Fruit fly (Drosophila melanogaster) whole organism, prepupa: Measurements from ENCODE around the gene CG15740.

ENCODE experiments used
- CG10631 ChIP-seq: fragments of 200-800 bp; sonication (Bioruptor generic); optimal IDR thresholded peaks from 2 replicates; lab custom pipeline; 2016; ENCODE audit warnings: missing biosample characterization, missing genetic modification characterization
- CG10669 ChIP-seq: fragments of 200-800 bp; sonication (Bioruptor generic); optimal IDR thresholded peaks from 3 replicates; lab custom pipeline; 2018; ENCODE audit warnings: missing biosample characterization, mild to moderate bottlenecking, missing genetic modification characterization, moderate library complexity
- CG11294 ChIP-seq: fragments of 200-800 bp; sonication (Bioruptor generic); IDR thresholded peaks from 2 replicates; pipeline ENCODE4 v1.3.6; 2022; ENCODE audit warnings: missing biosample characterization, missing genetic modification characterization
- CG11762 ChIP-seq: fragments of 200-800 bp; sonication (Bioruptor generic); optimal IDR thresholded peaks from 3 replicates; lab custom pipeline; 2016; ENCODE audit warnings: missing biosample characterization, missing genetic modification characterization; ENCODE audit not compliant: insufficient read depth
- CG11902 ChIP-seq: fragments of 200-800 bp; sonication (Bioruptor generic); optimal IDR thresholded peaks from 3 replicates; lab custom pipeline; 2016; ENCODE audit warnings: missing biosample characterization, missing genetic modification characterization
- CG15336 ChIP-seq: fragments of 200-800 bp; sonication (Bioruptor generic); IDR thresholded peaks from 2 replicates; pipeline ENCODE4 v1.3.6; 2022; ENCODE audit warnings: missing biosample characterization, missing genetic modification characterization
- CG1621 ChIP-seq: fragments of 200-800 bp; sonication (Bioruptor generic); optimal IDR thresholded peaks from 3 replicates; lab custom pipeline; 2018; ENCODE audit warnings: missing biosample characterization, mild to moderate bottlenecking, missing genetic modification characterization
- CG16779 ChIP-seq: fragments of 200-800 bp; sonication (Bioruptor generic); optimal IDR thresholded peaks from 3 replicates; lab custom pipeline; 2017; ENCODE audit warnings: missing biosample characterization, mild to moderate bottlenecking, missing genetic modification characterization
- CG3032 ChIP-seq: fragments of 200-800 bp; optimal IDR thresholded peaks from 2 replicates; lab custom pipeline; 2019; ENCODE audit warnings: missing biosample characterization, mild to moderate bottlenecking, missing genetic modification characterization, moderate library complexity
- CG31627 ChIP-seq: fragments of 200-800 bp; sonication (Bioruptor generic); optimal IDR thresholded peaks from 3 replicates; lab custom pipeline; 2016; ENCODE audit warnings: missing biosample characterization, missing genetic modification characterization
- CG32006 ChIP-seq: fragments of 200-800 bp; sonication (Bioruptor generic); optimal IDR thresholded peaks from 3 replicates; lab custom pipeline; 2017; ENCODE audit warnings: missing biosample characterization, mild to moderate bottlenecking, missing genetic modification characterization
- CG34406 ChIP-seq: fragments of 200-800 bp; sonication (Bioruptor generic); optimal IDR thresholded peaks from 3 replicates; lab custom pipeline; 2016; ENCODE audit warnings: missing biosample characterization, missing genetic modification characterization
- CG3919 ChIP-seq: fragments of 200-800 bp; sonication (Bioruptor generic); optimal IDR thresholded peaks from 3 replicates; lab custom pipeline; 2016; ENCODE audit warnings: missing biosample characterization, missing genetic modification characterization
- CG6163 ChIP-seq: fragments of 200-800 bp; sonication (Bioruptor generic); IDR thresholded peaks from 3 replicates; pipeline ENCODE4 v1.3.6; 2022; ENCODE audit warnings: missing biosample characterization, missing genetic modification characterization
- CG6276 ChIP-seq: fragments of 200-800 bp; sonication (Bioruptor generic); optimal IDR thresholded peaks from 2 replicates; lab custom pipeline; 2017; ENCODE audit warnings: missing biosample characterization, mild to moderate bottlenecking, missing genetic modification characterization
- CG6792 ChIP-seq: fragments of 200-800 bp; sonication (Bioruptor generic); optimal IDR thresholded peaks from 3 replicates; lab custom pipeline; 2016; ENCODE audit warnings: missing biosample characterization, missing genetic modification characterization
- CG6808 ChIP-seq: fragments of 200-800 bp; sonication (Bioruptor generic); optimal IDR thresholded peaks from 3 replicates; lab custom pipeline; 2017; ENCODE audit warnings: missing biosample characterization, missing genetic modification characterization, mild to moderate bottlenecking, moderate library complexity, missing genetic modification reagents
- CG6854 ChIP-seq: fragments of 200-800 bp; sonication (Bioruptor generic); optimal IDR thresholded peaks from 2 replicates; lab custom pipeline; 2017; ENCODE audit warnings: missing biosample characterization, mild to moderate bottlenecking, missing genetic modification characterization
- CG7368 ChIP-seq: fragments of 200-800 bp; sonication (Bioruptor generic); optimal IDR thresholded peaks from 3 replicates; lab custom pipeline; 2016; ENCODE audit warnings: missing biosample characterization, missing genetic modification characterization
- CG8119 ChIP-seq: fragments of 200-800 bp; sonication (Bioruptor generic); IDR thresholded peaks from 3 replicates; pipeline ENCODE4 v1.3.6; 2022; ENCODE audit warnings: missing biosample characterization, missing genetic modification characterization
- CG8319 ChIP-seq: fragments of 200-800 bp; sonication (Bioruptor generic); optimal IDR thresholded peaks from 3 replicates; lab custom pipeline; 2016; ENCODE audit warnings: missing biosample characterization, missing genetic modification characterization
- CG8632 ChIP-seq: fragments of 200-800 bp; sonication (Bioruptor generic); optimal IDR thresholded peaks from 3 replicates; lab custom pipeline; 2016; ENCODE audit warnings: missing biosample characterization, missing genetic modification characterization
- CG9139 ChIP-seq: fragments of 200-800 bp; sonication (Bioruptor generic); optimal IDR thresholded peaks from 3 replicates; lab custom pipeline; 2017; ENCODE audit warnings: missing biosample characterization, mild to moderate bottlenecking, missing genetic modification characterization
- Eip75B ChIP-seq: fragments of 200-800 bp; sonication (Bioruptor generic); optimal IDR thresholded peaks from 3 replicates; lab custom pipeline; 2016; ENCODE audit warnings: missing biosample characterization, missing genetic modification characterization
- Eip78C ChIP-seq: fragments of 200-800 bp; sonication (Bioruptor generic); peaks from one replicate; lab custom pipeline; 2016; ENCODE audit warnings: missing biosample characterization, missing genetic modification characterization
- Eip93F ChIP-seq: fragments of 200-800 bp; sonication (Bioruptor generic); optimal IDR thresholded peaks from 2 replicates; lab custom pipeline; 2016; ENCODE audit warnings: missing biosample characterization, mild to moderate bottlenecking, missing genetic modification characterization
- Ets96B ChIP-seq: fragments of 200-800 bp; optimal IDR thresholded peaks from 2 replicates; lab custom pipeline; 2019; ENCODE audit warnings: missing biosample characterization, mild to moderate bottlenecking, missing genetic modification characterization, moderate library complexity
- Gug ChIP-seq: fragments of 200-800 bp; sonication (Bioruptor generic); IDR thresholded peaks from 2 replicates; pipeline ENCODE4 v1.3.6; 2022; ENCODE audit warnings: missing biosample characterization, missing genetic modification characterization
- Hr38 ChIP-seq: sonication (Bioruptor generic); optimal IDR thresholded peaks from 2 replicates; lab custom pipeline; 2016; ENCODE audit warnings: missing biosample characterization, missing genetic modification characterization
- Hr39 ChIP-seq: fragments of 200-800 bp; sonication (Bioruptor generic); optimal IDR thresholded peaks from 2 replicates; lab custom pipeline; 2016; ENCODE audit warnings: missing biosample characterization, missing genetic modification characterization
- Hr4 ChIP-seq: fragments of 200-800 bp; sonication (Bioruptor generic); optimal IDR thresholded peaks from 3 replicates; lab custom pipeline; 2016; ENCODE audit warnings: missing biosample characterization, missing genetic modification characterization
- OdsH ChIP-seq: fragments of 200-800 bp; sonication (Bioruptor generic); optimal IDR thresholded peaks from 3 replicates; lab custom pipeline; 2016; ENCODE audit warnings: missing biosample characterization, missing genetic modification characterization
- Smox ChIP-seq: fragments of 200-800 bp; sonication (Bioruptor generic); optimal IDR thresholded peaks from 3 replicates; lab custom pipeline; 2016; ENCODE audit warnings: missing biosample characterization, missing genetic modification characterization
- Sox14 ChIP-seq: fragments of 200-800 bp; sonication (Bioruptor generic); optimal IDR thresholded peaks from 3 replicates; lab custom pipeline; 2016; ENCODE audit warnings: missing biosample characterization, missing genetic modification characterization
- Sox15 ChIP-seq: fragments of 200-800 bp; sonication (Bioruptor generic); optimal IDR thresholded peaks from 3 replicates; lab custom pipeline; 2016; ENCODE audit warnings: missing biosample characterization, missing genetic modification characterization
- acj6 ChIP-seq: fragments of 200-800 bp; sonication (Bioruptor generic); optimal IDR thresholded peaks from 3 replicates; lab custom pipeline; 2016; ENCODE audit warnings: missing biosample characterization, missing genetic modification characterization
- dsx ChIP-seq: fragments of 200-800 bp; optimal IDR thresholded peaks from 3 replicates; lab custom pipeline; 2019; ENCODE audit warnings: missing biosample characterization, mild to moderate bottlenecking, missing genetic modification characterization, moderate library complexity; ENCODE audit not compliant: poor library complexity, severe bottlenecking
- esn ChIP-seq: fragments of 200-800 bp; sonication (Bioruptor generic); optimal IDR thresholded peaks from 2 replicates; lab custom pipeline; 2016; ENCODE audit warnings: missing biosample characterization, mild to moderate bottlenecking, missing genetic modification characterization, moderate library complexity
- fd85E ChIP-seq: fragments of 200-800 bp; sonication (Bioruptor generic); optimal IDR thresholded peaks from 3 replicates; lab custom pipeline; 2016; ENCODE audit warnings: missing biosample characterization, missing genetic modification characterization
- fkh ChIP-seq: fragments of 200-800 bp; sonication (Bioruptor generic); optimal IDR thresholded peaks from 3 replicates; lab custom pipeline; 2017; ENCODE audit warnings: missing biosample characterization, mild to moderate bottlenecking, missing genetic modification characterization, moderate library complexity
- lz ChIP-seq: fragments of 200-800 bp; sonication (Bioruptor generic); optimal IDR thresholded peaks from 3 replicates; lab custom pipeline; 2016; ENCODE audit warnings: missing biosample characterization, missing genetic modification characterization
- pdm3 ChIP-seq: fragments of 200-800 bp; sonication (Bioruptor generic); optimal IDR thresholded peaks from 3 replicates; lab custom pipeline; 2016; ENCODE audit warnings: missing biosample characterization, missing genetic modification characterization
- spab ChIP-seq: fragments of 200-800 bp; sonication (Bioruptor generic); optimal IDR thresholded peaks from 2 replicates; lab custom pipeline; 2017; ENCODE audit warnings: missing biosample characterization, mild to moderate bottlenecking, missing genetic modification characterization, missing genetic modification reagents
- ss ChIP-seq, 2 experiments: fragments of 200-800 bp; sonication (Bioruptor generic); optimal IDR thresholded peaks; 2 replicates in 1 of 2; 3 replicates in 1 of 2; lab custom pipeline; 2017 to 2018; ENCODE audit warnings: mild to moderate bottlenecking in 2 of 2, missing biosample characterization in 2 of 2, missing genetic modification characterization in 2 of 2, moderate library complexity in 1 of 2
- svp ChIP-seq: fragments of 200-800 bp; sonication (Bioruptor generic); peaks from one replicate; lab custom pipeline; 2016; ENCODE audit warnings: missing biosample characterization, missing genetic modification characterization
- vri ChIP-seq: fragments of 200-800 bp; sonication (Bioruptor generic); optimal IDR thresholded peaks from 3 replicates; lab custom pipeline; 2016; ENCODE audit warnings: missing biosample characterization, mild to moderate bottlenecking, missing genetic modification characterization

CG15740 gene

DNA sequence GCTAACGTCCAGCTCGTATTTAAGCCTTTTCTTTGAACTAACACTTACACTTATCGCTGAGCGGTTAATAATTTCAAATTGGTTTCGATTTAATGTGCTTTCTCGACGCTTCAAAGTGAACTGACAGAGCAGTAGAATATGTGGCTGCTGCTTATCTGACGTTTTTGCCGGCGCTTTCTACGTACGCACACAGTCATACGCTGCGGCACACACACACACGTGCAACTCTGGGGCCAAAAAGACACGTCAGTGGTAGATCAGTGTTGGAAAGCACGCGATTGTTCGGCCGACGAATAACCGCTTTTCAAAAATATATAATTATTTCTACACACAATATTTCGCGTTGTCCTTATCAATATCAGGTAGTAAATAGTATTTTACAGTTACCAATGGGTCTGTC is 39.7 kb downstream of the CG15740 start (continued):
- TF ChIP-seq CG1621 (tag; lab: Kevin White, UChicago) (peak; percentile 37), Hr4 (GFP tag; lab: Kevin White, UChicago) (no peak), CG10669 (GFP tag; lab: Kevin White, UChicago) (no peak), CG16779 (tag; lab: Kevin White, UChicago) (no peak), ss (GFP tag; optimal IDR thresholded peaks at IDR 0.05; lab: Kevin White, UChicago) (peak in 1 of 2 experiments; percentile 35), CG8632 (no peak), fd85E (GFP tag; lab: Kevin White, UChicago) (no peak), Eip78C (peak; percentile 41), Eip75B (no peak), CG6276 (GFP tag; lab: Kevin White, UChicago) (no peak), dsx (GFP tag; lab: Kevin White, UChicago) (peak; percentile 7), Hr39 (GFP tag; lab: Kevin White, UChicago) (no peak), esn (peak; percentile 29), vri (peak; percentile 46), CG31627 (GFP tag; lab: Kevin White, UChicago) (no peak), CG9139 (no peak), CG11294 (GFP tag; lab: Robert Waterston, UW) (no peak), Sox14 (no peak), CG6792 (GFP tag; lab: Kevin White, UChicago) (no peak), lz (GFP tag; lab: Kevin White, UChicago) (no peak), Gug (GFP tag; lab: Robert Waterston, UW) (no peak), CG34406 (no peak), CG11762 (GFP tag; lab: Kevin White, UChicago) (no peak), CG6808 (GFP tag; lab: Kevin White, UChicago) (peak; percentile 37), CG32006 (no peak), spab (GFP tag; lab: Kevin White, UChicago) (no peak), Smox (no peak), fkh (GFP tag; lab: Kevin White, UChicago) (no peak), CG3919 (GFP tag; lab: Kevin White, UChicago) (peak; percentile 12), CG11902 (no peak), OdsH (peak; percentile 4), CG7368 (GFP tag; lab: Kevin White, UChicago) (no peak), CG3032 (tag; lab: Kevin White, UChicago) (no peak), CG8319 (GFP tag; lab: Kevin White, UChicago) (no peak), CG8119 (GFP tag; lab: Robert Waterston, UW) (no peak; the same call in 2 of the 3 replicates), Hr38 (GFP tag; lab: Kevin White, UChicago) (no peak), svp (GFP tag; lab: Kevin White, UChicago) (peak; percentile 87), Eip93F (GFP tag; lab: Kevin White, UChicago) (peak; percentile 46), pdm3 (GFP tag; lab: Kevin White, UChicago) (no peak), CG10631 (GFP tag; lab: Kevin White, UChicago) (no peak), Sox15 (GFP tag; lab: Kevin White, UChicago) (no peak), acj6 (no peak), Ets96B (no peak), CG6854 (peak; percentile 19), CG15336 (GFP tag; lab: Robert Waterston, UW) (0 out of 2 replicates have a peak, but pooled peaks have one; percentile 12), CG6163 (peak; percentile 38; the same call in 1 of the 3 replicates)
